Fruit fly (Drosophila melanogaster): ENCODE data around the gene CG31300.

DNA sequence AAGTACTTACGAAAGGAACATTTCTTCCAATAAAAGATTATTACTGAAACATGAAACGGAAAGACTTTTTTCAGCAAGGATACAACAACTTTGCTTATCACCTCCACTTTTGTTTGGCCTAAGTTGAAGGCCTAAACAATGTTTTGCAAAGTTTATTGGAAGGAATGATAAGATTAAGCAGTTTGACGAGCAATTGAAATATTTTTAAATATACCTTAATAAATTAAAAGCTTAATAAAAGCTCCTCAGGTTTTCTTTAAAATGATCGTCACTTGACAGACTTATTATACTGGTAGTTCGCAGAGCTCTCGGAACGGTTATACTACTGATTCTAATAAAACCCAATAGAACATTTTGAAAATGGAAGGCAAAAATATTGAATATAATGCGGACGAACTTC lies 1.8 kb downstream of the CG31300 start, which contains the start of gene CG31104:
- TF ChIP-seq nau (GFP tag; optimal IDR thresholded peaks at IDR 0.05), result no peak
- TF ChIP-seq CG42726 (GFP tag; IDR thresholded peaks at IDR 0.05; ENCODE audit: partially characterized antibody), result no peak
- no peak for TF ChIP-seq Bdp1 (GFP tag; optimal IDR thresholded peaks at IDR 0.05)
- TF ChIP-seq lmd (GFP tag; IDR thresholded peaks at IDR 0.05), result no peak
- no peak for TF ChIP-seq Med (GFP tag)
- no peak for TF ChIP-seq CG4820 (GFP tag; optimal IDR thresholded peaks at IDR 0.05)
- no peak for TF ChIP-seq Ets97D (GFP tag; optimal IDR thresholded peaks at IDR 0.05)
- no peak for TF ChIP-seq pzg (GFP tag; optimal IDR thresholded peaks at IDR 0.05)
- no peak for TF ChIP-seq Gsc (GFP tag; IDR thresholded peaks at IDR 0.05)
- TF ChIP-seq CG31365 (tag; optimal IDR thresholded peaks at IDR 0.05), result no peak
